Worm (Caenorhabditis elegans): ENCODE data around the gene F13H8.11.

F13H8.11 gene

DNA sequence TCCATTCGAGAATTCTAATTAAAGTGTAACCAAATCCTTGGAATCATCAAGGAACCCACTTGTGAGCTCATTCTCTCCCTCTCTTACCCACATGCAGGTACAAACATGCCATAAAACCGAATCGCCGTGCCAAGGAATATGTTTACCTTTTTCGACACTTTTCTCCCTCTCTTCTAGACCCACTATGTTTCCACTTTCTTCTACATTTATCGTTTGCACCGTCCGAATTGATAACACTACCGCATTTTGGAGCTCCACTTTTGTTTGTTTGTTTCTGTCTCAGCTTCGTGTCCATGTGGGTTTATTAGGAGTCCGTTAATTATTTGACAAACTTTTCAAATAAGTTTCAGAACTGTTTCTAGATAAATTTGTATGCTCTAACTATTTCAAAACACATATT, 22.1 kb upstream of the F13H8.11 start:
- TF ChIP-seq tab-1 (GFP tag; IDR thresholded peaks at IDR 0.05) = no peak
- no peak for TF ChIP-seq ref-1 (GFP tag; conservative IDR thresholded peaks at IDR 0.05)
- no peak for TF ChIP-seq flt-1 (GFP tag; IDR thresholded peaks at IDR 0.05)
- no peak for TF ChIP-seq med-1 (GFP tag; optimal IDR thresholded peaks at IDR 0.05; ENCODE audit: insufficient read depth)
- no peak for TF ChIP-seq klf-2 (GFP tag; conservative IDR thresholded peaks at IDR 0.05)
- TF ChIP-seq ztf-23 (GFP tag; IDR thresholded peaks at IDR 0.05) = no peak
- TF ChIP-seq cog-1 (tag; optimal IDR thresholded peaks at IDR 0.05) = no peak

DNA sequence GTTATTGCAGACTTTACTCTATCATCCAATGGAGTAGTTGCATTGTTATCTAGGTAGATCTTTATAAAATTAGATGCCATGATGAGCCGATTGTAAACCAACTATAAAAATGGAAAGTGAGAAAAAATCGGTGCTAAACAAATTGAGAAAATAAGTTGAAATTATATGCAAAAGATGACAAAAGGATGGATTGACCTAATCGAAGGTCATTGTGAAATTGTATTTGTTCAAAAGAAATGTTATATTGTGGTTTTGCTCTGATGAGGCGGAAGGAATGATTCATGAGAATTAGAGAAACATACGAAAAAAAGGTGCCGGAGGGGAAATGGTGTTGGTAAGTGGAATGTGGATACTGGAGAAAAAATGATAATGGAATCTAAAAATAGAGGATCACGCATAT, 21.2 kb upstream of the F13H8.11 start, which contains the start of gene scly-1:
TSS of gene scly-1 (minus strand) at position 101 of the 400 bp plus-strand sequence.
- TF ChIP-seq ztf-29 (GFP tag; IDR thresholded peaks at IDR 0.05) (no peak), med-1 (GFP tag; optimal IDR thresholded peaks at IDR 0.05; ENCODE audit: insufficient read depth) (no peak), cog-1 (tag; optimal IDR thresholded peaks at IDR 0.05) (no peak), klf-2 (GFP tag; conservative IDR thresholded peaks at IDR 0.05) (no peak), tab-1 (GFP tag; IDR thresholded peaks at IDR 0.05) (no peak)

DNA sequence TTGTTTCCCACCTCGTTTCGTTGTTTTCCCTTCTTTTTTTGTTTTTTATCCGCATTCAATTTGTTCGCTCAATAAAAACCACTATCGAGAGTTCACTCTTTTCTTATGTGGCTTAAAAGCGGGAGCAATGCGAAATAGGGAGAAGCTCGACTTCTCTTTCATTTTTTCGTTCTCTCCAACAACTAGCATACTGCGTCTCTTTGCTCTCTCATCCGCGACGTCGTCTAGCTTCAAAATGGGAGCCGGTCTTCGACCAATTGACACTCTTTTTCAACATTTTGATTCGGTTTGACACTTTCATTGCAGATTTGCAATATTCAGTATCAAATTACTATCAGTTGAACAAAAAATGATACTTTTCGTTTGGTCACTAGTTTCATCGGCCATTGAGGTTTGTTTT, 14.1 kb upstream of the F13H8.11 start, which contains the start of gene bpl-1:
TSS of gene bpl-1 (plus strand) at position 301 of the 400 bp plus-strand sequence.
- TF ChIP-seq ztf-23 (GFP tag; IDR thresholded peaks at IDR 0.05) = no peak
- TF ChIP-seq ztf-29 (GFP tag; IDR thresholded peaks at IDR 0.05) = no peak
- no peak for TF ChIP-seq med-1 (GFP tag; optimal IDR thresholded peaks at IDR 0.05; ENCODE audit: insufficient read depth)
- no peak for TF ChIP-seq ref-1 (GFP tag; conservative IDR thresholded peaks at IDR 0.05)
- TF ChIP-seq flt-1 (GFP tag; IDR thresholded peaks at IDR 0.05) = no peak
- TF ChIP-seq tab-1 (GFP tag; IDR thresholded peaks at IDR 0.05) = no peak
- TF ChIP-seq cog-1 (tag; optimal IDR thresholded peaks at IDR 0.05) = no peak
- no peak for TF ChIP-seq klf-2 (GFP tag; conservative IDR thresholded peaks at IDR 0.05)
- no peak for TF ChIP-seq T22C8.4 (GFP tag; IDR thresholded peaks at IDR 0.05)

DNA sequence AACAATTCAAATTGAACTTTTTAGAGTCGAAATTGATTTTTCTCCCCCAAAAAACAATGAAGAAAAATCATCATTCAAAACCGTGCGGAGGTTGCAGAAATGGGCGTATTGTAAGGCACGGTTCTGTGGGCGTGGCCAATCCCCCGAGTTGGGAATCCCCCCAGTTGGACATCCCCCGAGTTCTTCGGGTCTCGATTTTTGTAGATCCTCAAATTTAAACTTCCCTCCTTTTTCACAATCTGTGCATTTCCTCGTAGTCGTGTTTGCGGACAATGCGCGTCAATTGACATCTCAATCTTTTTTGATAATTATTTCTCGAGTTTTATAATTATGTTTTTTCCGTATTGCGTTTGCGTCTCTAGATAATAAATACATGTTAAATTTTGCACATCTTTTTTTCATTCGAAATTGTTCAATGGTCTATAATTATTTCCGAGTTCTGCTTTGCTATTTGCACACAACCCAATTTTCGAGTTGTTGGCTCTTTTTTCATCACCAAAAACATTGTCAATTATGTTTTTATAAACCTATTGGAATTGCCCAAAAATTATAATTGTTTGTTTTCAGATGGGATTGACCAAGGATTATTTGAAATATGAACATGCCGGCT, 10.1 kb upstream of the F13H8.11 start, which contains the start of gene F13H8.2:
TSS of gene F13H8.2 (plus strand) at position 560 of the 610 bp plus-strand sequence.
- peak; percentile 86; the same call in 1 of the 2 replicates for TF ChIP-seq ztf-23 (GFP tag; IDR thresholded peaks at IDR 0.05)
- peak; percentile 43 for TF ChIP-seq cog-1 (tag; optimal IDR thresholded peaks at IDR 0.05)
- TF ChIP-seq ztf-29 (GFP tag; IDR thresholded peaks at IDR 0.05) = no peak
- no peak for TF ChIP-seq ref-1 (GFP tag; conservative IDR thresholded peaks at IDR 0.05)
- peak; percentile 25; the same call in 1 of the 2 replicates for TF ChIP-seq T22C8.4 (GFP tag; IDR thresholded peaks at IDR 0.05)
- TF ChIP-seq klf-2 (GFP tag; conservative IDR thresholded peaks at IDR 0.05) = 0 out of 2 replicates have a peak, but pooled peaks have one; percentile 37
- peak; percentile 35; the same call in 1 of the 2 replicates for TF ChIP-seq tab-1 (GFP tag; IDR thresholded peaks at IDR 0.05)
- peak; percentile 81 for TF ChIP-seq flt-1 (GFP tag; IDR thresholded peaks at IDR 0.05)
- no peak for TF ChIP-seq med-1 (GFP tag; optimal IDR thresholded peaks at IDR 0.05; ENCODE audit: insufficient read depth)

DNA sequence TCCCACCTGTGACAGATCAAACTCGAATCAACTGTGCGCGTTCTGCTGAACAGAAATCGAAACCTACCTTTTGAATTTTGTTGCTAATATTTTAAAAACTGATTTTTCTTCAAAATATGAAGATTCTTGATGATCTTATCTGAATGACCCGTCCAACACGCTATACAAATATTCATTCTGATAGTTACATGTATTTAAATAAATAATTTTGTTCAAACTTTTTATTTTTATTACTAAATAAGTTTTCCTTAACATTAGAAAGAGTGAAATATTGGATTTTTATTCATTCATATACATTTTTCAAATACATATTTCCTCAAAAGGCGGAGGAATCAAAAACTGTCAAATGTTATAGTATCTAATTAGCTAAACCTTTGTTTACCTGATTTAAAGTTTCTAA, 8.2 kb upstream of the F13H8.11 start, which contains the start of gene F13H8.8:
TSS of gene F13H8.8 (minus strand) at position 101 of the 400 bp plus-strand sequence.
- TF ChIP-seq med-1 (GFP tag; optimal IDR thresholded peaks at IDR 0.05; ENCODE audit: insufficient read depth) (no peak), klf-2 (GFP tag; conservative IDR thresholded peaks at IDR 0.05) (no peak), ref-1 (GFP tag; conservative IDR thresholded peaks at IDR 0.05) (no peak), flt-1 (GFP tag; IDR thresholded peaks at IDR 0.05) (no peak), ztf-23 (GFP tag; IDR thresholded peaks at IDR 0.05) (no peak), tab-1 (GFP tag; IDR thresholded peaks at IDR 0.05) (no peak)

DNA sequence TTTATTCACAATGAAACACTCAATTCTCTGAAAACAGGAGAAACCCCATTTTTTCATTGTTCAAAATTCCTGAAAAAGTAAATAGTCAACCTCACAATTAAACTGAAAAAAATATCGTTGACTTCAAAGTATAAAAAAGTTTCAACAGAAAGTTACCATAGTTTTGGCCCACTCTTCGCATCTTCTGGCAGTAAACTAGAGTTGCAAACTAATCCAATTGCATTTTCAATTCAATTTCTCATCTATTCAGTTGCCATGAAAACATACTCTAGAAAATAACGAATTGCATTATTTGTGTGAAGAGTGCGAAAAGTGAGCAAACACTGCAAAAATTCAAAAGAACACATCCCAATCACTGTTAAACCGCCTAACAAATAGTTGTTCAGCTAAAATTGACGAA, 3.9 kb upstream of the F13H8.11 start, which contains the start of gene F13H8.3:
TSS of gene F13H8.3 (plus strand) at position 301 of the 400 bp plus-strand sequence.
- TF ChIP-seq med-1 (GFP tag; optimal IDR thresholded peaks at IDR 0.05; ENCODE audit: insufficient read depth) = no peak
- TF ChIP-seq ztf-23 (GFP tag; IDR thresholded peaks at IDR 0.05) = no peak
- no peak for TF ChIP-seq ztf-29 (GFP tag; IDR thresholded peaks at IDR 0.05)
- TF ChIP-seq T22C8.4 (GFP tag; IDR thresholded peaks at IDR 0.05) = no peak
- no peak for TF ChIP-seq ref-1 (GFP tag; conservative IDR thresholded peaks at IDR 0.05)
- TF ChIP-seq cog-1 (tag; optimal IDR thresholded peaks at IDR 0.05) = no peak
- TF ChIP-seq klf-2 (GFP tag; conservative IDR thresholded peaks at IDR 0.05) = no peak
- no peak for TF ChIP-seq tab-1 (GFP tag; IDR thresholded peaks at IDR 0.05)
- TF ChIP-seq flt-1 (GFP tag; IDR thresholded peaks at IDR 0.05) = no peak

DNA sequence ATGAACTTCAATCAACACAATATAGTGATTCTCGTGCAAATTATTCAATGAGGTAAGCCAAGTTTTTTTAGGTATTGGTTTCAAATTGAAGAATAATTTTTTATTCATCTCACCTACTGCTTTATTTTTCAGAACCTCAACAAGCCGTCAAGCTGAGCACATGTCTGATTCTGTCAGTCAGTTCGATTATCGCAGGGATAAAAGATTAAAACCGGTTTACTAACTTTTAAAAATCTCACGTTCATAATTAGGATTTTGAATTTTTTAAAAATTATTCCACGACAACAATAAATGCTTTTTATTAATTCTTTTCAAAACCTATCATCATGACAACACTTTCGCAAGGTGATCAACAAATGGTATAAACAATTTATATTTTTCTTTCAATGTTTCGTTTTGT, 2.4 kb upstream of the F13H8.11 start, which contains the start of gene F13H8.12:
TSS of gene F13H8.12 (plus strand) at position 301 of the 400 bp plus-strand sequence.
- no peak for TF ChIP-seq klf-2 (GFP tag; conservative IDR thresholded peaks at IDR 0.05)
- no peak for TF ChIP-seq cog-1 (tag; optimal IDR thresholded peaks at IDR 0.05)
- no peak for TF ChIP-seq ref-1 (GFP tag; conservative IDR thresholded peaks at IDR 0.05)
- TF ChIP-seq flt-1 (GFP tag; IDR thresholded peaks at IDR 0.05) = no peak
- no peak for TF ChIP-seq T22C8.4 (GFP tag; IDR thresholded peaks at IDR 0.05)
- TF ChIP-seq med-1 (GFP tag; optimal IDR thresholded peaks at IDR 0.05; ENCODE audit: insufficient read depth) = no peak
- TF ChIP-seq ztf-29 (GFP tag; IDR thresholded peaks at IDR 0.05) = no peak
- no peak for TF ChIP-seq ztf-23 (GFP tag; IDR thresholded peaks at IDR 0.05)
- no peak for TF ChIP-seq tab-1 (GFP tag; IDR thresholded peaks at IDR 0.05)

DNA sequence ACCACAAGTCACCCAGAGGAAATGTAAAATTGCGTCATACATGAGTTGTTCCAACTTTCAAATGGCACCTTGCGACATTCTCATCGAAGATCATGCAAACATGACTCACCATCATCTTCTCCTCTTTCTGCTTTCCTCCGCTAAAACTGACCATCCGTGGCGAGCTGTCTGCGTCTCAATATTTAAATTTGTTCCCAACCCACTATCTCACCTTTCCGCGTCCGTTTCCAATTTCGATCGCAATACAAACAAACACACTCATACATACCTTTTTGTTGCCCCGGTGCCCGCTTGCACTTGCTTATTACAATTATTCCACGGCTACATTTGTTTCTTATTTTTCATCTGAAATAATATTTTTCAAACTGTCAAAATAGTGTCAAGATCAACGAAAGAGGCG, 863 bp upstream of the F13H8.11 start, which contains the start of gene nmgp-1:
TSS of gene nmgp-1 (plus strand) at position 174 of the 400 bp plus-strand sequence.
- TF ChIP-seq ztf-29 (GFP tag; IDR thresholded peaks at IDR 0.05) = no peak
- no peak for TF ChIP-seq flt-1 (GFP tag; IDR thresholded peaks at IDR 0.05)
- TF ChIP-seq klf-2 (GFP tag; conservative IDR thresholded peaks at IDR 0.05) = no peak
- TF ChIP-seq tab-1 (GFP tag; IDR thresholded peaks at IDR 0.05) = no peak
- no peak for TF ChIP-seq T22C8.4 (GFP tag; IDR thresholded peaks at IDR 0.05)
- TF ChIP-seq ref-1 (GFP tag; conservative IDR thresholded peaks at IDR 0.05) = no peak
- TF ChIP-seq med-1 (GFP tag; optimal IDR thresholded peaks at IDR 0.05; ENCODE audit: insufficient read depth) = no peak
- no peak for TF ChIP-seq ztf-23 (GFP tag; IDR thresholded peaks at IDR 0.05)
- TF ChIP-seq cog-1 (tag; optimal IDR thresholded peaks at IDR 0.05) = no peak

DNA sequence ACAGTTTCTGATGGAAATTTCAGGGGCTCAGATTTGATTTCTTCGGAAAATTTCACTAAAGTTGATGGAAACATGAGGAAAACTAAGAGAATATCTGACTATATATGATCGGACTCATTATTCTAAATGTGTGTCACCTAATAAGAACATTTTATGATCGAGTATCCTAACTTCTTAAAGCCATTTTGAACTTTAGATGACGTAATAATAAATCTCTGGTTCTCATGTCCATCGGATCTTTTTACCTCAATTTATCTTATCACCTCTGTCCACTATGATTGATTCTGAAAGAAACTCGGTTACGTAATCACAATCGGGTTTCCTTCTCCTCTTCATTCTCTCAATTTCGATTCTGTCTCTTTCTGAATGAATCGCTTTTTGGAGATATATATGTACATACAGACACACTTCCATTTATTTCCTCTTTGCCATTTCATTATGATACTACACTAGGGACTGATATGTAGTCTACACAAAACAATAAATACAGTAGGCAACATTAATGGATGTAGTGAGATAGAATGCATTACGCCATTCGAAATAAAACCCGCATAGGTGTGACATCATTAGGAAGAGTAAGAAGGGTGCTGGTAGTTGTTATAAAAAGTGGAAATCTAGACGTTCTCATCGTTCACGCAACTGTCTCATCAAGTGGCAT, 2.5 kb downstream of the F13H8.11 start:
- TF ChIP-seq ztf-29 (GFP tag; IDR thresholded peaks at IDR 0.05) = no peak
- TF ChIP-seq cog-1 (tag; optimal IDR thresholded peaks at IDR 0.05) = no peak
- no peak for TF ChIP-seq ref-1 (GFP tag; conservative IDR thresholded peaks at IDR 0.05)
- TF ChIP-seq klf-2 (GFP tag; conservative IDR thresholded peaks at IDR 0.05) = no peak
- TF ChIP-seq T22C8.4 (GFP tag; IDR thresholded peaks at IDR 0.05) = no peak

Data from whole organism, midembryonic.